Fruit fly (Drosophila melanogaster) whole organism, prepupa: ENCODE results near the gene CG5790.

Experiments used
- CG10631 ChIP-seq: fragments of 200-800 bp; sonication (Bioruptor generic); optimal IDR thresholded peaks from 2 replicates; lab custom pipeline; 2016; ENCODE audit warnings: missing biosample characterization, missing genetic modification characterization
- CG10669 ChIP-seq: fragments of 200-800 bp; sonication (Bioruptor generic); optimal IDR thresholded peaks from 3 replicates; lab custom pipeline; 2018; ENCODE audit warnings: missing biosample characterization, mild to moderate bottlenecking, missing genetic modification characterization, moderate library complexity
- CG16779 ChIP-seq: fragments of 200-800 bp; sonication (Bioruptor generic); optimal IDR thresholded peaks from 3 replicates; lab custom pipeline; 2017; ENCODE audit warnings: missing biosample characterization, mild to moderate bottlenecking, missing genetic modification characterization
- CG7368 ChIP-seq: fragments of 200-800 bp; sonication (Bioruptor generic); optimal IDR thresholded peaks from 3 replicates; lab custom pipeline; 2016; ENCODE audit warnings: missing biosample characterization, missing genetic modification characterization
- CG8119 ChIP-seq: fragments of 200-800 bp; sonication (Bioruptor generic); IDR thresholded peaks from 3 replicates; pipeline ENCODE4 v1.3.6; 2022; ENCODE audit warnings: missing biosample characterization, missing genetic modification characterization
- Eip78C ChIP-seq: fragments of 200-800 bp; sonication (Bioruptor generic); peaks from one replicate; lab custom pipeline; 2016; ENCODE audit warnings: missing biosample characterization, missing genetic modification characterization
- Hr4 ChIP-seq: fragments of 200-800 bp; sonication (Bioruptor generic); optimal IDR thresholded peaks from 3 replicates; lab custom pipeline; 2016; ENCODE audit warnings: missing biosample characterization, missing genetic modification characterization
- Met ChIP-seq: fragments of 200-800 bp; sonication (Bioruptor generic); optimal IDR thresholded peaks from 3 replicates; lab custom pipeline; 2016; ENCODE audit warnings: missing biosample characterization, missing genetic modification characterization
- acj6 ChIP-seq: fragments of 200-800 bp; sonication (Bioruptor generic); optimal IDR thresholded peaks from 3 replicates; lab custom pipeline; 2016; ENCODE audit warnings: missing biosample characterization, missing genetic modification characterization
- dsx ChIP-seq: fragments of 200-800 bp; optimal IDR thresholded peaks from 3 replicates; lab custom pipeline; 2019; ENCODE audit warnings: missing biosample characterization, mild to moderate bottlenecking, missing genetic modification characterization, moderate library complexity; ENCODE audit not compliant: poor library complexity, severe bottlenecking
- eg ChIP-seq: fragments of 200-800 bp; sonication (Bioruptor generic); IDR thresholded peaks from 3 replicates; pipeline ENCODE4 v1.3.6; 2022; ENCODE audit warnings: missing biosample characterization, missing genetic modification characterization
- lz ChIP-seq: fragments of 200-800 bp; sonication (Bioruptor generic); optimal IDR thresholded peaks from 3 replicates; lab custom pipeline; 2016; ENCODE audit warnings: missing biosample characterization, missing genetic modification characterization
- ss ChIP-seq, 2 experiments: fragments of 200-800 bp; sonication (Bioruptor generic); optimal IDR thresholded peaks; 2 replicates in 1 of 2; 3 replicates in 1 of 2; lab custom pipeline; 2017 to 2018; ENCODE audit warnings: mild to moderate bottlenecking in 2 of 2, missing biosample characterization in 2 of 2, missing genetic modification characterization in 2 of 2, moderate library complexity in 1 of 2
- vri ChIP-seq: fragments of 200-800 bp; sonication (Bioruptor generic); optimal IDR thresholded peaks from 3 replicates; lab custom pipeline; 2016; ENCODE audit warnings: missing biosample characterization, mild to moderate bottlenecking, missing genetic modification characterization

CG5790 gene

dm6 chr2L:18345194-18345593 lies 50.6 kb downstream of the CG5790 start (continued):
- TF ChIP-seq dsx (GFP tag; lab: Kevin White, UChicago) (peak; percentile 54), CG8119 (peak; percentile 91), Met (GFP tag; lab: Kevin White, UChicago) (peak; percentile 62), CG10631 (GFP tag; lab: Kevin White, UChicago) (peak; percentile 72), Hr4 (peak; percentile 88), CG7368 (peak; percentile 54), acj6 (GFP tag; lab: Kevin White, UChicago) (peak; percentile 80), Eip78C (GFP tag; lab: Kevin White, UChicago) (peak; percentile 95), eg (GFP tag; lab: Robert Waterston, UW) (peak; percentile 80), lz (peak; percentile 41), vri (GFP tag; lab: Kevin White, UChicago) (no peak), CG10669 (GFP tag; lab: Kevin White, UChicago) (peak; percentile 73), ss (GFP tag; optimal IDR thresholded peaks at IDR 0.05; lab: Kevin White, UChicago) (peak; percentile 50 to 51), CG16779 (peak; percentile 31)
